Worm (Caenorhabditis elegans): Measurements from ENCODE around the gene sams-1.

DNA sequence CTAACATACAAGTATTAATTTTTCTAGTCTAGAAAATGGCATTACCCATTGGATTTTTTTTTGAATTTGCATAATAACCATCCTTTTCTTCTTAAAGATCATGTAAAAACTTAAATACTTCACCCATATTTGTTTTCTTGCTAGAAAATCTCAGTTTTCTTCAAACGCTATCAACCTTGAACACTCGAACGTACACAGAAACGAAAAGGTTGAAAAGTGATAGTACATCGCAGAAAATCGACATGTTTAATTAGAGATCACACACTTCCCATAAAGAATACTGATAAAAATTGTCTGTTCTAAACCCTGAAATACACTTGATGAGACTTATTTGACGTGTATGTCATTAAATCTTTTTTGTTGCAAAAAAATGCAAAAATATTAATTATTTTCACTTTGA is 38.2 kb upstream of the sams-1 start, which contains the start of gene F55G7.4:
- TF ChIP-seq ztf-23 (GFP tag; IDR thresholded peaks at IDR 0.05), result no peak
- TF ChIP-seq ref-1 (GFP tag; conservative IDR thresholded peaks at IDR 0.05), result no peak
- TF ChIP-seq med-1 (GFP tag; optimal IDR thresholded peaks at IDR 0.05; ENCODE audit: insufficient read depth), result no peak
- no peak for TF ChIP-seq ztf-29 (GFP tag; IDR thresholded peaks at IDR 0.05)
- TF ChIP-seq flt-1 (GFP tag; IDR thresholded peaks at IDR 0.05), result no peak
- TF ChIP-seq cog-1 (tag; optimal IDR thresholded peaks at IDR 0.05), result no peak
- no peak for TF ChIP-seq T22C8.4 (GFP tag; IDR thresholded peaks at IDR 0.05)

All from whole organism, midembryonic.